Worm (Caenorhabditis elegans): ENCODE data around the gene srh-22.

The srh-22 gene

ce11 chrV:4951434-4951833 lies 29.3 kb downstream of the srh-22 start, which contains the start of gene str-207:
str-207 (plus strand) TSS chrV:4951734.
- no peak for TF ChIP-seq unc-62 (GFP tag; optimal IDR thresholded peaks at IDR 0.05)

- TF ChIP-seq unc-62 (GFP tag; optimal IDR thresholded peaks at IDR 0.05): no peak
Measured at ce11 chrV:4956529-4956928, 34.4 kb downstream of the srh-22 start, which contains the start of gene str-208. str-208 (plus strand) TSS chrV:4956829.

- no peak for TF ChIP-seq unc-62 (GFP tag; optimal IDR thresholded peaks at IDR 0.05)
Measured at ce11 chrV:4957619-4958018, 35.5 kb downstream of the srh-22 start.

ce11 chrV:4960686-4961085 lies 38.6 kb downstream of the srh-22 start:
- TF ChIP-seq unc-62 (GFP tag; optimal IDR thresholded peaks at IDR 0.05): no peak

ce11 chrV:4962968-4963367 lies 40.8 kb downstream of the srh-22 start, which contains the start of gene tam-1:
tam-1 (minus strand) TSS chrV:4963102.
- no peak for TF ChIP-seq unc-62 (GFP tag; optimal IDR thresholded peaks at IDR 0.05)

ce11 chrV:4963606-4964005 lies 41.5 kb downstream of the srh-22 start:
- TF ChIP-seq unc-62 (GFP tag; optimal IDR thresholded peaks at IDR 0.05): no peak

ce11 chrV:4964020-4964635 lies 42.0 kb downstream of the srh-22 start:
- no peak for TF ChIP-seq unc-62 (GFP tag; optimal IDR thresholded peaks at IDR 0.05)

- TF ChIP-seq unc-62 (GFP tag; optimal IDR thresholded peaks at IDR 0.05): no peak
Measured at ce11 chrV:4964671-4965420, 42.7 kb downstream of the srh-22 start.

ce11 chrV:4965790-4966189 lies 43.7 kb downstream of the srh-22 start:
- no peak for TF ChIP-seq unc-62 (GFP tag; optimal IDR thresholded peaks at IDR 0.05)

- TF ChIP-seq unc-62 (GFP tag; optimal IDR thresholded peaks at IDR 0.05): no peak
Measured at ce11 chrV:4967238-4967637, 45.1 kb downstream of the srh-22 start.

- no peak for TF ChIP-seq unc-62 (GFP tag; optimal IDR thresholded peaks at IDR 0.05)
Measured at ce11 chrV:4968775-4969174, 46.7 kb downstream of the srh-22 start.

ce11 chrV:4969503-4969902 lies 47.4 kb downstream of the srh-22 start:
- no peak for TF ChIP-seq unc-62 (GFP tag; optimal IDR thresholded peaks at IDR 0.05)

ce11 chrV:4972943-4973342 lies 50.8 kb downstream of the srh-22 start, which contains the start of gene srsx-9:
srsx-9 (minus strand) TSS chrV:4973043.
- no peak for TF ChIP-seq unc-62 (GFP tag; optimal IDR thresholded peaks at IDR 0.05)
